Worm (Caenorhabditis elegans) whole organism, midembryonic: ENCODE results near the gene srv-10.

Experiments
- T22C8.4 ChIP-seq: fragments of 200-800 bp; sonication (Bioruptor generic); IDR thresholded peaks from 2 replicates; pipeline ENCODE4 v1.3.6; 2022; ENCODE audit warnings: missing genetic modification characterization, missing compliant biosample characterization
- cog-1 ChIP-seq: sonication (generic microtip); optimal IDR thresholded peaks from 2 replicates; lab custom pipeline; 2016; ENCODE audit warnings: missing genetic modification characterization, missing compliant biosample characterization
- flt-1 ChIP-seq: fragments of 200-800 bp; sonication (Bioruptor generic); IDR thresholded peaks from 2 replicates; pipeline ENCODE4 v1.3.6; 2022; ENCODE audit warnings: missing genetic modification characterization, missing compliant biosample characterization
- med-1 ChIP-seq: sonication (generic microtip); optimal IDR thresholded peaks from 2 replicates; lab custom pipeline; 2017; ENCODE audit warnings: missing genetic modification characterization, mild to moderate bottlenecking, missing compliant biosample characterization, antibody characterized with exemption, missing genetic modification reagents; ENCODE audit not compliant: insufficient read depth
- ztf-23 ChIP-seq: fragments of 200-800 bp; sonication (Bioruptor generic); IDR thresholded peaks from 2 replicates; pipeline ENCODE4 v1.3.6; 2022; ENCODE audit warnings: missing genetic modification reagents, missing genetic modification characterization, missing compliant biosample characterization

ce11 chrV:13441661-13442060 lies 18.0 kb downstream of the srv-10 start, which contains the start of gene col-162:
- TF ChIP-seq flt-1 (no peak), T22C8.4 (GFP tag; lab: Robert Waterston, UW) (no peak), ztf-23 (GFP tag; lab: Robert Waterston, UW) (no peak), med-1 (no peak), cog-1 (no peak)
